Worm (Caenorhabditis elegans): ENCODE measurements around the gene C39B10.7.

Gene C39B10.7

ce11 chrX:10479108-10479738 is 2.5 kb downstream of the C39B10.7 start (continued):
- TF ChIP-seq saeg-2 (GFP tag; IDR thresholded peaks at IDR 0.05) (no peak), zip-2 (tag; optimal IDR thresholded peaks at IDR 0.05) (no peak), F10B5.3 (tag; optimal IDR thresholded peaks at IDR 0.05) (no peak), tag-97 (GFP tag; IDR thresholded peaks at IDR 0.05) (no peak), dmd-6 (GFP tag; IDR thresholded peaks at IDR 0.05) (peak; percentile 54), T20F7.1 (GFP tag; optimal IDR thresholded peaks at IDR 0.05) (no peak), spr-3 (GFP tag; optimal IDR thresholded peaks at IDR 0.05) (no peak), hif-1 (tag; optimal IDR thresholded peaks at IDR 0.05) (no peak), nhr-237 (tag; optimal IDR thresholded peaks at IDR 0.05) (no peak), R02D3.7 (tag; optimal IDR thresholded peaks at IDR 0.05) (no peak), unc-130 (GFP tag; optimal IDR thresholded peaks at IDR 0.05) (no peak), nhr-25 (tag; optimal IDR thresholded peaks at IDR 0.05; ENCODE audit: borderline replicate concordance, insufficient read depth) (no peak), nhr-10 (tag; optimal IDR thresholded peaks at IDR 0.05) (no peak), skn-1 (tag; optimal IDR thresholded peaks at IDR 0.05) (no peak), mxl-2 (GFP tag; conservative IDR thresholded peaks at IDR 0.05) (no peak), daf-8 (GFP tag; IDR thresholded peaks at IDR 0.05) (no peak), set-16 (GFP tag; IDR thresholded peaks at IDR 0.05) (no peak), lin-1 (GFP tag; IDR thresholded peaks at IDR 0.05) (no peak), fkh-10 (GFP tag; optimal IDR thresholded peaks at IDR 0.05) (no peak), mes-2 (tag; optimal IDR thresholded peaks at IDR 0.05; ENCODE audit: poor library complexity, severe bottlenecking) (no peak), dpl-1 (GFP tag; optimal IDR thresholded peaks at IDR 0.05) (no peak), nhr-11 (tag; optimal IDR thresholded peaks at IDR 0.05) (no peak), cey-2 (tag; optimal IDR thresholded peaks at IDR 0.05; ENCODE audit: borderline replicate concordance, insufficient read depth) (no peak), hlh-30 (tag; optimal IDR thresholded peaks at IDR 0.05; ENCODE audit: insufficient read depth) (no peak), dmd-9 (GFP tag; IDR thresholded peaks at IDR 0.05) (no peak), nhr-76 (tag; optimal IDR thresholded peaks at IDR 0.05) (no peak), lin-38 (GFP tag; IDR thresholded peaks at IDR 0.05) (no peak), D1046.2 (GFP tag; IDR thresholded peaks at IDR 0.05) (no peak), Y5F2A.4 (GFP tag; optimal IDR thresholded peaks at IDR 0.05) (no peak), zfp-3 (GFP tag; conservative IDR thresholded peaks at IDR 0.05) (no peak), ceh-82 (tag; optimal IDR thresholded peaks at IDR 0.05) (no peak), F44E2.7 (GFP tag; IDR thresholded peaks at IDR 0.05) (no peak), zfp-2 (tag; optimal IDR thresholded peaks at IDR 0.05) (no peak), ztf-7 (tag; optimal IDR thresholded peaks at IDR 0.05) (no peak), rbr-2 (tag; optimal IDR thresholded peaks at IDR 0.05) (no peak), F26F4.8 (GFP tag; conservative IDR thresholded peaks at IDR 0.05) (no peak), ces-1 (GFP tag; optimal IDR thresholded peaks at IDR 0.05) (no peak), lir-3 (tag; optimal IDR thresholded peaks at IDR 0.05) (no peak), nhr-111 (GFP tag; optimal IDR thresholded peaks at IDR 0.05) (no peak), pqm-1 (tag; optimal IDR thresholded peaks at IDR 0.05) (peak; percentile 97), zag-1 (tag; optimal IDR thresholded peaks at IDR 0.05) (no peak), lsy-2 (tag; optimal IDR thresholded peaks at IDR 0.05) (no peak), nhr-28 (tag; optimal IDR thresholded peaks at IDR 0.05) (peak; percentile 66), ctbp-1 (GFP tag; IDR thresholded peaks at IDR 0.05) (no peak), nhr-41 (GFP tag; IDR thresholded peaks at IDR 0.05) (no peak), ceh-62 (tag; optimal IDR thresholded peaks at IDR 0.05) (no peak), zip-11 (GFP tag; IDR thresholded peaks at IDR 0.05) (no peak), unc-62 (GFP tag; optimal IDR thresholded peaks at IDR 0.05 in 1 of 2) (no peak), unc-62 (tag; optimal IDR thresholded peaks at IDR 0.05) (no peak), ceh-32 (tag; optimal IDR thresholded peaks at IDR 0.05; ENCODE audit: poor library complexity) (no peak), aly-2 (tag; optimal IDR thresholded peaks at IDR 0.05) (no peak), unc-39 (tag; optimal IDR thresholded peaks at IDR 0.05) (no peak)
